Worm (Caenorhabditis elegans) whole organism, L4 larva: Measurements from ENCODE around the gene clec-245.

Experiments
- F10B5.3 ChIP-seq: sonication (generic microtip); optimal IDR thresholded peaks from 2 replicates; lab custom pipeline; 2016; ENCODE audit warnings: mild to moderate bottlenecking, missing genetic modification characterization, missing compliant biosample characterization
- F26F4.8 ChIP-seq: fragments of 200-800 bp; sonication (Bioruptor generic); conservative IDR thresholded peaks from 2 replicates; pipeline ENCODE4 v1.3.6; 2022; ENCODE audit warnings: missing genetic modification characterization, missing compliant biosample characterization
- ceh-20 ChIP-seq: fragments of 200-800 bp; sonication (Bioruptor generic); IDR thresholded peaks from 2 replicates; pipeline ENCODE4 v1.3.6; 2022; ENCODE audit warnings: missing genetic modification reagents, missing genetic modification characterization, missing compliant biosample characterization
- ceh-82 ChIP-seq: sonication (generic microtip); optimal IDR thresholded peaks from 2 replicates; lab custom pipeline; 2017; ENCODE audit warnings: missing biosample characterization, missing genetic modification characterization
- ces-1 ChIP-seq: fragments of 150-350 bp; sonication (generic microtip); optimal IDR thresholded peaks from 4 replicates; lab custom pipeline; 2014; ENCODE audit warnings: missing biosample characterization, missing genetic modification reagents, missing genetic modification characterization
- cey-2 ChIP-seq: sonication (generic microtip); optimal IDR thresholded peaks from 3 replicates; lab custom pipeline; 2017; ENCODE audit warnings: missing genetic modification characterization, mild to moderate bottlenecking, missing compliant biosample characterization, antibody characterized with exemption, borderline replicate concordance; ENCODE audit not compliant: insufficient read depth
- daf-19 ChIP-seq: fragments of 200-800 bp; sonication (Bioruptor generic); conservative IDR thresholded peaks from 2 replicates; pipeline ENCODE4 v1.3.6; 2022; ENCODE audit warnings: missing genetic modification characterization, missing compliant biosample characterization
- daf-8 ChIP-seq: fragments of 200-800 bp; sonication (Bioruptor generic); IDR thresholded peaks from 2 replicates; pipeline ENCODE4 v1.3.6; 2022; ENCODE audit warnings: missing genetic modification characterization, missing compliant biosample characterization
- dmd-8 ChIP-seq: fragments of 200-800 bp; sonication (Bioruptor generic); IDR thresholded peaks from 2 replicates; pipeline ENCODE4 v1.3.6; 2022; ENCODE audit warnings: missing genetic modification characterization, missing compliant biosample characterization
- duxl-1 ChIP-seq: sonication (generic microtip); optimal IDR thresholded peaks from 2 replicates; lab custom pipeline; 2016; ENCODE audit warnings: mild to moderate bottlenecking, missing genetic modification characterization, moderate library complexity, missing compliant biosample characterization; ENCODE audit not compliant: poor library complexity
- egl-43 ChIP-seq: fragments of 200-800 bp; sonication (Bioruptor generic); IDR thresholded peaks from 2 replicates; pipeline ENCODE4 v1.3.6; 2022; ENCODE audit warnings: missing genetic modification reagents, missing genetic modification characterization, missing compliant biosample characterization
- fkh-10 ChIP-seq: fragments of 150-350 bp; optimal IDR thresholded peaks from 2 replicates; lab custom pipeline; 2014; ENCODE audit warnings: missing biosample characterization, missing genetic modification reagents, missing genetic modification characterization
- lin-1 ChIP-seq: fragments of 200-800 bp; sonication (Bioruptor generic); IDR thresholded peaks from 2 replicates; pipeline ENCODE4 v1.3.6; 2022; ENCODE audit warnings: missing genetic modification reagents, missing genetic modification characterization, missing compliant biosample characterization
- lin-15B ChIP-seq: fragments of 150-350 bp; sonication (generic microtip); optimal IDR thresholded peaks from 3 replicates; lab custom pipeline; 2014; ENCODE audit warnings: missing biosample characterization, missing genetic modification characterization
- lir-3 ChIP-seq: sonication (generic microtip); optimal IDR thresholded peaks from 2 replicates; lab custom pipeline; 2016; ENCODE audit warnings: mild to moderate bottlenecking, missing genetic modification characterization, missing compliant biosample characterization
- madf-5 ChIP-seq, 2 experiments: fragments of 200-800 bp; sonication (Bioruptor generic); IDR thresholded peaks; 2 replicates each; pipeline ENCODE4 v1.3.6; 2022; ENCODE audit warnings: missing compliant biosample characterization in 2 of 2, missing genetic modification characterization in 2 of 2
- mdl-1 ChIP-seq, 2 experiments: fragments of 150-350 bp in 1 of 2; sonication (generic microtip) in 1 of 2; optimal IDR thresholded peaks; 2 replicates each; lab custom pipeline; 2014 to 2017; ENCODE audit warnings: missing biosample characterization in 2 of 2, missing genetic modification characterization in 2 of 2
- mep-1 ChIP-seq: fragments of 150-350 bp; sonication (generic microtip); optimal IDR thresholded peaks from 3 replicates; lab custom pipeline; 2014; ENCODE audit warnings: missing biosample characterization, missing genetic modification characterization
- mxl-2 ChIP-seq: fragments of 200-800 bp; sonication (Bioruptor generic); conservative IDR thresholded peaks from 2 replicates; pipeline ENCODE4 v1.3.6; 2022; ENCODE audit warnings: missing genetic modification reagents, missing genetic modification characterization, missing compliant biosample characterization
- mxl-3 ChIP-seq: fragments of 200-800 bp; sonication (Bioruptor generic); optimal IDR thresholded peaks from 2 replicates; lab custom pipeline; 2018; ENCODE audit warnings: mild to moderate bottlenecking, missing genetic modification characterization, missing compliant biosample characterization
- nhr-102 ChIP-seq: sonication (generic microtip); optimal IDR thresholded peaks from 2 replicates; lab custom pipeline; 2016; ENCODE audit warnings: mild to moderate bottlenecking, missing genetic modification characterization, moderate library complexity, missing compliant biosample characterization
- nhr-28 ChIP-seq: fragments of 150-350 bp; optimal IDR thresholded peaks from 2 replicates; lab custom pipeline; 2014; ENCODE audit warnings: missing biosample characterization, missing genetic modification characterization
- nhr-48 ChIP-seq: sonication (generic microtip); optimal IDR thresholded peaks from 2 replicates; lab custom pipeline; 2016; ENCODE audit warnings: mild to moderate bottlenecking, missing genetic modification characterization, missing compliant biosample characterization
- nhr-76 ChIP-seq: fragments of 150-350 bp; optimal IDR thresholded peaks from 2 replicates; lab custom pipeline; 2014; ENCODE audit warnings: missing biosample characterization, missing genetic modification characterization
- pqm-1 ChIP-seq: sonication (generic microtip); optimal IDR thresholded peaks from 2 replicates; lab custom pipeline; 2017; ENCODE audit warnings: missing biosample characterization, missing genetic modification characterization
- rbr-2 ChIP-seq: sonication (generic microtip); optimal IDR thresholded peaks from 2 replicates; lab custom pipeline; 2016; ENCODE audit warnings: missing genotype, missing genetic modification characterization, missing compliant biosample characterization
- sdz-12 ChIP-seq: fragments of 200-800 bp; sonication (Bioruptor generic); optimal IDR thresholded peaks from 2 replicates; lab custom pipeline; 2018; ENCODE audit warnings: mild to moderate bottlenecking, missing genetic modification characterization, missing compliant biosample characterization
- skn-1 ChIP-seq: fragments of 150-350 bp; optimal IDR thresholded peaks from 2 replicates; lab custom pipeline; 2014; ENCODE audit warnings: missing biosample characterization, missing genetic modification characterization
- snpc-1.2 ChIP-seq: fragments of 200-800 bp; sonication (Bioruptor generic); IDR thresholded peaks from 2 replicates; pipeline ENCODE4 v1.3.6; 2022; ENCODE audit warnings: missing genetic modification reagents, missing genetic modification characterization, missing compliant biosample characterization
- spr-3 ChIP-seq: fragments of 200-800 bp; sonication (Bioruptor generic); optimal IDR thresholded peaks from 2 replicates; lab custom pipeline; 2018; ENCODE audit warnings: mild to moderate bottlenecking, missing genetic modification characterization, missing compliant biosample characterization
- unc-39 ChIP-seq: sonication (generic microtip); optimal IDR thresholded peaks from 2 replicates; lab custom pipeline; 2017; ENCODE audit warnings: missing biosample characterization, missing genetic modification characterization
- unc-62 ChIP-seq, 3 experiments: fragments of 150-350 bp in 1 of 3; sonication (generic microtip); optimal IDR thresholded peaks in 2 of 3; peaks in 1 of 3; 1 replicate in 1 of 3; 2 replicates in 2 of 3; lab custom pipeline; 2014 to 2017; ENCODE audit warnings: missing biosample characterization in 3 of 3, missing genetic modification characterization in 3 of 3, missing genetic modification reagents in 3 of 3, missing genotype in 1 of 3
- zag-1 ChIP-seq: fragments of 150-350 bp; optimal IDR thresholded peaks from 2 replicates; lab custom pipeline; 2014; ENCODE audit warnings: missing biosample characterization, missing genetic modification characterization

clec-245 gene

ce11 chrV:18189181-18189580 lies 953 bp upstream of the clec-245 start, which contains the start of gene clec-246:
TSS of gene clec-246 (plus strand) at chrV:18189481.
- TF ChIP-seq daf-8 (no peak), mxl-3 (GFP tag; lab: Kevin White, UChicago) (no peak), lin-15B (tag; lab: Kevin White, UChicago) (no peak), lir-3 (no peak), duxl-1 (no peak), fkh-10 (GFP tag; lab: Kevin White, UChicago) (no peak), sdz-12 (GFP tag; lab: Kevin White, UChicago) (no peak), spr-3 (GFP tag; lab: Kevin White, UChicago) (no peak)
- TF ChIP-seq, all 104 proteins: peak for 0

ce11 chrV:18184910-18185309 lies 3.3 kb downstream of the clec-245 start, which contains the start of gene C31G12.3:
TSS of gene C31G12.3 (plus strand) at chrV:18185210.
- no peak for TF ChIP-seq nhr-28 (tag; lab: Kevin White, UChicago)
- no peak for TF ChIP-seq fkh-10 (GFP tag; lab: Kevin White, UChicago)
- no peak for TF ChIP-seq ces-1 (GFP tag; lab: Kevin White, UChicago)
- no peak for TF ChIP-seq duxl-1
- no peak for TF ChIP-seq mxl-2 (GFP tag; lab: Robert Waterston, UW)
- no peak for TF ChIP-seq egl-43 (GFP tag; lab: Robert Waterston, UW)
- TF ChIP-seq pqm-1 (tag; lab: Kevin White, UChicago): no peak
- TF ChIP-seq snpc-1.2: no peak
- no peak for TF ChIP-seq rbr-2
- no peak for TF ChIP-seq ceh-82 (tag; lab: Kevin White, UChicago)

- no peak for TF ChIP-seq F10B5.3 (tag; lab: Kevin White, UChicago)
- no peak for TF ChIP-seq ceh-20 (GFP tag; lab: Robert Waterston, UW)
- TF ChIP-seq zag-1: no peak
- TF ChIP-seq lin-1 (GFP tag; lab: Robert Waterston, UW): no peak
- TF ChIP-seq lin-15B (tag; lab: Kevin White, UChicago): no peak
- TF ChIP-seq nhr-102: no peak
- no peak for TF ChIP-seq cey-2 (tag; lab: Kevin White, UChicago)
- TF ChIP-seq nhr-76: no peak
- no peak for TF ChIP-seq F26F4.8 (GFP tag; lab: Robert Waterston, UW)
- no peak for TF ChIP-seq unc-39
- TF ChIP-seq unc-62 (GFP tag; optimal IDR thresholded peaks at IDR 0.05 in 1 of 2; lab: Kevin White, UChicago): no peak
- no peak for TF ChIP-seq unc-62 (tag; optimal IDR thresholded peaks at IDR 0.05; lab: Kevin White, UChicago)
- TF ChIP-seq nhr-48 (tag; lab: Kevin White, UChicago): no peak
Measured at ce11 chrV:18179663-18180062, 8.6 kb downstream of the clec-245 start, which contains the start of gene C31G12.1. TSS of gene C31G12.1 (plus strand) at chrV:18179963.

DNA sequence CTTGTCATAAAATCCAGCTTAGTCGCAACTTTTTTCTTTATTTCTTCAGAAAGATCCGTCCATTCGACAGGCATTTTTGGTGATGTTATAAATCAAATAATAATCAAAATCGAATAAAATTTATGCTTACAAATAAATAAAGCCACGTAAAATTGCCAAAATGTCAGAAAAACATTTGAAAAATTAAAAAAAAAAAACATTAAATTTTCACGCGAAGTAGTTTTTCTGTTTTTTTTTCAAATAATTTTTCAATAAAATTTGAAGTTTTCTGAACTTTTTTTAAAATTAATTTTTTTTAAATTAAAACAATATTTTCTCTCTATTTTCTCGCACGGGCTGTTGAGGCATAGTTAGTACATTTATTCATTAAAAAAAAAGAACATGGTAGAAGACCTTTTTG lies 9.6 kb downstream of the clec-245 start, which contains the start of gene C31G12.4:
Gene C31G12.4 (minus strand): TSS at position 101 of the 400 bp plus-strand sequence.
- TF ChIP-seq skn-1 (tag; lab: Kevin White, UChicago) (no peak), daf-19 (GFP tag; lab: Robert Waterston, UW) (no peak)
- TF ChIP-seq, all 104 proteins: peak for 0

DNA sequence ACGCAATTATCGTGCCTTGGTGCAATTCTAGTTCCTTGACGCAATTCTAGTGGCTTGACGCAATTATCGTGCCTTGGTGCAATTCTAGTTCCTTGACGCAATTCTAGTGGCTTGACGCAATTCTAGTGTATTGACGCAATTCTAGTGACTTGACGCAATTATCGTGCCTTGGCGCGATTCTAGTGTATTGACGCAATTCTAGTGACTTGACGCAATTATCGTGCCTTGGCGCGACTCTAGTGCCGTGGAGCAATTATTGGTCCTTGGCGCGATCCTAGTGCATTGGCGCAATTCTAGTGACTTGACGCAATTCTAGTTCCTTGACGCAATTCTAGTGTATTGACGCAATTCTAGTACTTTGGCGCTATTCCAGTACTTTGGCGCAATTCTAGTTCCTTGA lies 13.3 kb downstream of the clec-245 start:
- TF ChIP-seq dmd-8 (GFP tag; lab: Robert Waterston, UW) (0 out of 2 replicates have a peak, but pooled peaks have one; percentile 35), madf-5 (GFP tag; IDR thresholded peaks at IDR 0.05; lab: Robert Waterston, UW) (peak in 1 of 2 experiments; percentile 69; a peak in 1 of 4 replicates)

DNA sequence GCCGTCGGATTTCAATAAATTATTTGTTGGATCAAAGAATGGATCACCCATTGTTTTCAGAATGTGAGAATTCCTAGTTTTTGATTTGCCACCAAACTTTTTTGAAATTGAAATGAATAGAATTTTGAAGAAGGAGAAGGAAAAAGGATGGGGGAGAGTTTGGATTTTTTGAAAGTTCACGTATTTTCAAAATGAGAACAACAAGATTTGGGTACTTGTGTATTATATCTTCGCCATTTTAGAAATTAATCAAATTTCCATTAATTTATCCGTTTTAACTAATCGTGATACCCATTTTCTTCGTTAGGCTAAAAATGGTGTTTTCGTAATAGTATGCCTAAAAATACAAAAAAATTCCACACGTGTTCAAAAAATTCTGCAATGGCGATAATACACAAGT lies 16.7 kb downstream of the clec-245 start, which contains the start of gene C14A6.8:
Gene C14A6.8 (minus strand): TSS at position 101 of the 400 bp plus-strand sequence.
- TF ChIP-seq mdl-1 (tag; optimal IDR thresholded peaks at IDR 0.05; lab: Kevin White, UChicago): no peak
- no peak for TF ChIP-seq mep-1 (tag; lab: Kevin White, UChicago)
